Worm (Caenorhabditis elegans) whole organism, young adult: ENCODE results near the gene fbxa-83.

Experiments used
- F10E7.11 ChIP-seq: sonication (generic microtip); optimal IDR thresholded peaks from 2 replicates; lab custom pipeline; 2017; ENCODE audit warnings: mild to moderate bottlenecking, missing genetic modification characterization, moderate library complexity, missing compliant biosample characterization
- F23B12.7 ChIP-seq: sonication (generic microtip); optimal IDR thresholded peaks from 2 replicates; lab custom pipeline; 2017; ENCODE audit warnings: missing genetic modification characterization, mild to moderate bottlenecking, missing compliant biosample characterization, antibody characterized with exemption, moderate library complexity; ENCODE audit not compliant: insufficient read depth
- F33H1.4 ChIP-seq: fragments of 200-800 bp; sonication (Bioruptor generic); IDR thresholded peaks from 2 replicates; pipeline ENCODE4 v1.3.6; 2022; ENCODE audit warnings: missing genetic modification reagents, missing genetic modification characterization, missing compliant biosample characterization
- F57C9.4 ChIP-seq: sonication (generic microtip); optimal IDR thresholded peaks from 2 replicates; lab custom pipeline; 2017; ENCODE audit warnings: mild to moderate bottlenecking, missing genetic modification characterization, missing compliant biosample characterization
- K11D2.4 ChIP-seq: fragments of 200-800 bp; sonication (Bioruptor generic); IDR thresholded peaks from 2 replicates; pipeline ENCODE4 v1.3.6; 2022; ENCODE audit warnings: missing genetic modification reagents, missing genetic modification characterization, missing compliant biosample characterization
- T07F8.4 ChIP-seq: sonication (generic microtip); optimal IDR thresholded peaks from 2 replicates; lab custom pipeline; 2016; ENCODE audit warnings: mild to moderate bottlenecking, missing genetic modification characterization, moderate library complexity, missing compliant biosample characterization
- Y53G8AR.9 ChIP-seq: fragments of 200-800 bp; sonication (Bioruptor generic); conservative IDR thresholded peaks from 2 replicates; pipeline ENCODE4 v1.3.6; 2022; ENCODE audit warnings: missing genetic modification reagents, missing genetic modification characterization, missing compliant biosample characterization
- Y95B8A.8 ChIP-seq: fragments of 200-800 bp; sonication (Bioruptor generic); IDR thresholded peaks from 2 replicates; pipeline ENCODE4 v1.3.6; 2022; ENCODE audit warnings: missing genetic modification reagents, missing genetic modification characterization, missing compliant biosample characterization
- ZK185.1 ChIP-seq: sonication (generic microtip); optimal IDR thresholded peaks from 2 replicates; lab custom pipeline; 2016; ENCODE audit warnings: mild to moderate bottlenecking, missing genetic modification characterization, missing compliant biosample characterization; ENCODE audit not compliant: poor library complexity, severe bottlenecking
- ama-1 ChIP-seq, 3 experiments: fragments of 150-350 bp in 1 of 3; sonication (generic microtip) in 2 of 3; optimal IDR thresholded peaks; 2 replicates each; lab custom pipeline; 2014 to 2018; ENCODE audit warnings: missing biosample characterization in 2 of 3, missing genetic modification characterization in 2 of 3, missing genetic modification reagents in 2 of 3
- aptf-2 ChIP-seq: fragments of 200-800 bp; sonication (Bioruptor generic); conservative IDR thresholded peaks from 2 replicates; pipeline ENCODE4 v1.3.6; 2022; ENCODE audit warnings: missing genetic modification reagents, missing genetic modification characterization, missing compliant biosample characterization
- athp-1 ChIP-seq: sonication (generic microtip); optimal IDR thresholded peaks from 2 replicates; lab custom pipeline; 2017; ENCODE audit warnings: mild to moderate bottlenecking, missing genetic modification characterization, missing compliant biosample characterization
- attf-6 ChIP-seq: fragments of 200-800 bp; sonication (Bioruptor generic); IDR thresholded peaks from 2 replicates; pipeline ENCODE4 v1.3.6; 2022; ENCODE audit warnings: missing genetic modification reagents, missing genetic modification characterization, missing compliant biosample characterization
- ccch-3 ChIP-seq: fragments of 200-800 bp; sonication (Bioruptor generic); optimal IDR thresholded peaks from 2 replicates; lab custom pipeline; 2018; ENCODE audit warnings: mild to moderate bottlenecking, missing genetic modification characterization, missing compliant biosample characterization
- dox-1 ChIP-seq: fragments of 200-800 bp; sonication (Bioruptor generic); IDR thresholded peaks from 2 replicates; pipeline ENCODE4 v1.3.6; 2022; ENCODE audit warnings: missing genetic modification reagents, missing genetic modification characterization, missing compliant biosample characterization
- dpff-1 ChIP-seq: sonication (generic microtip); optimal IDR thresholded peaks from 2 replicates; lab custom pipeline; 2017; ENCODE audit warnings: mild to moderate bottlenecking, missing genetic modification characterization, missing compliant biosample characterization
- egl-18 ChIP-seq: fragments of 200-800 bp; sonication (Bioruptor generic); IDR thresholded peaks from 2 replicates; pipeline ENCODE4 v1.3.6; 2022; ENCODE audit warnings: missing genetic modification reagents, missing genetic modification characterization, missing compliant biosample characterization
- egrh-3 ChIP-seq: fragments of 200-800 bp; sonication (Bioruptor generic); IDR thresholded peaks from 2 replicates; pipeline ENCODE4 v1.3.6; 2022; ENCODE audit warnings: missing genetic modification reagents, missing genetic modification characterization, missing compliant biosample characterization
- fkh-3 ChIP-seq: sonication (generic microtip); optimal IDR thresholded peaks from 2 replicates; lab custom pipeline; 2016; ENCODE audit warnings: mild to moderate bottlenecking, missing genetic modification characterization, missing compliant biosample characterization
- hlh-12 ChIP-seq: sonication (generic microtip); optimal IDR thresholded peaks from 2 replicates; lab custom pipeline; 2016; ENCODE audit warnings: missing genetic modification characterization, missing compliant biosample characterization
- hlh-26 ChIP-seq: fragments of 200-800 bp; sonication (Bioruptor generic); conservative IDR thresholded peaks from 2 replicates; pipeline ENCODE4 v1.3.6; 2022; ENCODE audit warnings: missing genetic modification reagents, missing genetic modification characterization, missing compliant biosample characterization
- hmg-1.2 ChIP-seq: fragments of 200-800 bp; sonication (Bioruptor generic); IDR thresholded peaks from 2 replicates; pipeline ENCODE4 v1.3.6; 2022; ENCODE audit warnings: missing genetic modification reagents, missing genetic modification characterization, missing compliant biosample characterization
- hsf-1 ChIP-seq: fragments of 200-800 bp; sonication (Bioruptor generic); IDR thresholded peaks from 2 replicates; pipeline ENCODE4 v1.3.6; 2022; ENCODE audit warnings: missing genetic modification reagents, missing genetic modification characterization, missing compliant biosample characterization
- lin-35 ChIP-seq, 3 experiments: fragments of 150-350 bp in 2 of 3; sonication (generic microtip) in 1 of 3; optimal IDR thresholded peaks; 2 replicates each; lab custom pipeline; 2014 to 2018; ENCODE audit warnings: missing biosample characterization in 3 of 3, missing genetic modification characterization in 3 of 3, missing genetic modification reagents in 3 of 3
- madf-10 ChIP-seq: sonication (generic microtip); optimal IDR thresholded peaks from 2 replicates; lab custom pipeline; 2016; ENCODE audit warnings: mild to moderate bottlenecking, missing genetic modification characterization, missing compliant biosample characterization
- madf-6 ChIP-seq: fragments of 200-800 bp; sonication (Bioruptor generic); IDR thresholded peaks from 2 replicates; pipeline ENCODE4 v1.3.6; 2022; ENCODE audit warnings: missing genetic modification reagents, missing genetic modification characterization, missing compliant biosample characterization
- madf-8 ChIP-seq: fragments of 200-800 bp; sonication (Bioruptor generic); conservative IDR thresholded peaks from 2 replicates; pipeline ENCODE4 v1.3.6; 2022; ENCODE audit warnings: missing genetic modification reagents, missing genetic modification characterization, missing compliant biosample characterization
- mxl-1 ChIP-seq: sonication (generic microtip); optimal IDR thresholded peaks from 2 replicates; lab custom pipeline; 2016; ENCODE audit warnings: missing genetic modification characterization, missing compliant biosample characterization
- nfyb-1 ChIP-seq: fragments of 200-800 bp; sonication (Bioruptor generic); IDR thresholded peaks from 2 replicates; pipeline ENCODE4 v1.3.6; 2022; ENCODE audit warnings: missing genetic modification reagents, missing genetic modification characterization, missing compliant biosample characterization
- nhr-179 ChIP-seq: sonication (generic microtip); optimal IDR thresholded peaks from 2 replicates; lab custom pipeline; 2016; ENCODE audit warnings: mild to moderate bottlenecking, missing genetic modification characterization, missing compliant biosample characterization
- nhr-90 ChIP-seq: sonication (generic microtip); optimal IDR thresholded peaks from 2 replicates; lab custom pipeline; 2016; ENCODE audit warnings: missing genotype, mild to moderate bottlenecking, missing genetic modification characterization, missing compliant biosample characterization
- rec-8 ChIP-seq, 2 experiments: sonication (generic microtip); optimal IDR thresholded peaks; 2 replicates each; lab custom pipeline; 2016; ENCODE audit warnings: mild to moderate bottlenecking in 2 of 2, missing genetic modification characterization in 2 of 2, missing genetic modification reagents in 2 of 2, missing genotype in 2 of 2, missing biosample characterization in 1 of 2, missing compliant biosample characterization in 1 of 2, moderate library complexity in 1 of 2
- rpc-1 ChIP-seq, 2 experiments: fragments of 150-350 bp in 1 of 2; sonication (generic microtip) in 1 of 2; optimal IDR thresholded peaks; 2 replicates each; lab custom pipeline; 2014 to 2018; ENCODE audit warnings: missing biosample characterization in 1 of 2, missing genetic modification characterization in 1 of 2, missing genetic modification reagents in 1 of 2, missing genotype in 1 of 2
- sea-2 ChIP-seq: fragments of 200-800 bp; sonication (Bioruptor generic); IDR thresholded peaks from 2 replicates; pipeline ENCODE4 v1.3.6; 2022; ENCODE audit warnings: missing genetic modification characterization, missing compliant biosample characterization
- sptf-2 ChIP-seq: fragments of 200-800 bp; sonication (Bioruptor generic); optimal IDR thresholded peaks from 2 replicates; lab custom pipeline; 2018; ENCODE audit warnings: mild to moderate bottlenecking, missing genetic modification characterization, missing compliant biosample characterization
- zfh-2 ChIP-seq: fragments of 200-800 bp; sonication (Bioruptor generic); conservative IDR thresholded peaks from 2 replicates; pipeline ENCODE4 v1.3.6; 2022; ENCODE audit warnings: missing genetic modification reagents, missing genetic modification characterization, missing compliant biosample characterization
- ztf-25 ChIP-seq: fragments of 200-800 bp; sonication (Bioruptor generic); IDR thresholded peaks from 2 replicates; pipeline ENCODE4 v1.3.6; 2022; ENCODE audit warnings: missing genetic modification reagents, missing genetic modification characterization, missing compliant biosample characterization

Gene fbxa-83

ce11 chrIV:14295262-14295661 lies 30.9 kb downstream of the fbxa-83 start:
- TF ChIP-seq ccch-3 (GFP tag; lab: Kevin White, UChicago) (no peak), T07F8.4 (no peak), nfyb-1 (GFP tag; lab: Robert Waterston, UW) (no peak), madf-8 (GFP tag; lab: Robert Waterston, UW) (no peak), nhr-90 (tag; lab: Kevin White, UChicago) (no peak), sea-2 (no peak), rec-8 (tag; optimal IDR thresholded peaks at IDR 0.05; lab: Kevin White, UChicago) (no peak), hlh-26 (GFP tag; lab: Robert Waterston, UW) (no peak), athp-1 (tag; lab: Kevin White, UChicago) (no peak), zfh-2 (no peak), mxl-1 (tag; lab: Kevin White, UChicago) (no peak), madf-10 (no peak), F23B12.7 (no peak), madf-6 (GFP tag; lab: Robert Waterston, UW) (no peak), K11D2.4 (no peak), Y95B8A.8 (GFP tag; lab: Robert Waterston, UW) (no peak), ZK185.1 (tag; lab: Kevin White, UChicago) (no peak), rpc-1 (optimal IDR thresholded peaks at IDR 0.05; lab: Kevin White, UChicago) (no peak), rpc-1 (tag; optimal IDR thresholded peaks at IDR 0.05; lab: Kevin White, UChicago) (no peak)
- TF ChIP-seq, all 124 proteins: peak for 0

ce11 chrIV:14291601-14292000 lies 34.6 kb downstream of the fbxa-83 start, which contains the start of gene Y64G10A.7:
TSS of gene Y64G10A.7 (plus strand) at chrIV:14291901.
- no peak for TF ChIP-seq dpff-1

ce11 chrIV:14284920-14285319 lies 41.3 kb downstream of the fbxa-83 start:
- TF ChIP-seq athp-1 (tag; lab: Kevin White, UChicago) (no peak), attf-6 (GFP tag; lab: Robert Waterston, UW) (no peak), F57C9.4 (no peak)

- no peak for TF ChIP-seq egl-18
- TF ChIP-seq fkh-3 (tag; lab: Kevin White, UChicago), result no peak
- no peak for TF ChIP-seq aptf-2 (GFP tag; lab: Robert Waterston, UW)
- TF ChIP-seq athp-1 (tag; lab: Kevin White, UChicago), result no peak
- TF ChIP-seq hsf-1, result no peak
- TF ChIP-seq sptf-2 (GFP tag; lab: Kevin White, UChicago), result no peak
- no peak for TF ChIP-seq dox-1 (GFP tag; lab: Robert Waterston, UW)
- no peak for TF ChIP-seq ztf-25 (GFP tag; lab: Robert Waterston, UW)
- no peak for TF ChIP-seq Y53G8AR.9 (GFP tag; lab: Robert Waterston, UW)
- no peak for TF ChIP-seq hlh-26 (GFP tag; lab: Robert Waterston, UW)
- no peak for TF ChIP-seq lin-35 (GFP tag; optimal IDR thresholded peaks at IDR 0.05; lab: Kevin White, UChicago)
- no peak for TF ChIP-seq hlh-12 (tag; lab: Kevin White, UChicago)
- TF ChIP-seq F10E7.11, result no peak
- TF ChIP-seq F33H1.4 (GFP tag; lab: Robert Waterston, UW), result no peak
- no peak for TF ChIP-seq nhr-179 (tag; lab: Kevin White, UChicago)
- TF ChIP-seq egrh-3 (GFP tag; lab: Robert Waterston, UW), result no peak
- TF ChIP-seq ama-1 (optimal IDR thresholded peaks at IDR 0.05; lab: Kevin White, UChicago), result no peak
- no peak for TF ChIP-seq ama-1 (GFP tag; optimal IDR thresholded peaks at IDR 0.05; lab: Kevin White, UChicago)
- no peak for TF ChIP-seq hmg-1.2
Observed at ce11 chrIV:14276773-14277388, 49.3 kb downstream of the fbxa-83 start.
